Worm (Caenorhabditis elegans): ENCODE data around the gene B0563.10.
"Not testable (repeated sequence)": the region's sequence is repeated elsewhere in the genome, so short reads cannot be mapped to it uniquely, and the experiment has no call there.

The B0563.10 gene

ce11 chrX:9203468-9203867, 36.4 kb upstream of the B0563.10 start, which contains the start of gene crb-3:
Gene crb-3, plus strand, starts transcription at chrX:9203768.
- TF ChIP-seq scrt-1 (GFP tag; IDR thresholded peaks at IDR 0.05); tra-4 (tag; optimal IDR thresholded peaks at IDR 0.05); hnd-1 (tag; optimal IDR thresholded peaks at IDR 0.05): not testable (repeated sequence)

DNA sequence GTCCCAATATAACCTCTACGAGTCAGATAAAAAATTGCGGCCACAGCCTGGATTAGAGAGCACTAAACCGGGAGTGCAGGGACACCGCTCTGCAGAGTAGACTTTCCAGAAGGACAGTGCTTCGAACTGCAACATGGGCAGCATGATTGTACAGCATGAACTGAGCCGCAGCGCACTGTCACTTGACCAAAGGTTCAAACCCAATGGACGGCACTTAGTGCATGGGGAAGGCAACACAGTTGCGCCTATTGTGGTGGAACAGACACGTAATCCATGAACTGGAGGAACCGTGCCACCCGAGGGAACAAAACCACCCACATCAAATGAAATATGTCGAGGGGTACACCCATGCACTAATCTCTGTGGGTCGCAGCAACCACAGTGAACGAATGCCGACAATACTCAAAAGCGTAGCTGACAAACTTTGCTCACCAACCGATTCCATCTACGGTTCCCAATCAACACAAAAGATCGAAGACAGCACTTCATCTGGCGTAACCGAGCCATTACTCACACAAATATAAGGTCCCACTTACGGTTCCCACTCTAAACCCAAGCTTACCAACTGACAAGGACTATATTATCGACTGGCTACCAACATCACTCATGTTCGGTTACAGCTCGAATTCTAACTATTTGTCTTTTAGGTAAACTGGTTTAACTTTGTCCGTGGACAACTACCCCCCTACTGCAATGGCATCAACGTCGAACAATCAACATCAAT, 28.5 kb upstream of the B0563.10 start:
- TF ChIP-seq ceh-13 (GFP tag; optimal IDR thresholded peaks at IDR 0.05) (no peak), aly-1 (tag; optimal IDR thresholded peaks at IDR 0.05) (no peak), scrt-1 (GFP tag; IDR thresholded peaks at IDR 0.05) (no peak), tbx-11 (GFP tag; IDR thresholded peaks at IDR 0.05) (no peak), ceh-36 (tag; optimal IDR thresholded peaks at IDR 0.05) (no peak), sea-1 (GFP tag; conservative IDR thresholded peaks at IDR 0.05) (no peak), hmg-4 (GFP tag; optimal IDR thresholded peaks at IDR 0.05) (no peak), hmbx-1 (tag; optimal IDR thresholded peaks at IDR 0.05) (no peak), hnd-1 (tag; optimal IDR thresholded peaks at IDR 0.05) (no peak), B0310.2 (tag; optimal IDR thresholded peaks at IDR 0.05) (no peak), tbx-37 (GFP tag; conservative IDR thresholded peaks at IDR 0.05) (no peak), tra-4 (tag; optimal IDR thresholded peaks at IDR 0.05) (no peak)

ce11 chrX:9194081-9194480, 27.0 kb upstream of the B0563.10 start:
- TF ChIP-seq aly-1 (tag; optimal IDR thresholded peaks at IDR 0.05) (no peak), hmbx-1 (tag; optimal IDR thresholded peaks at IDR 0.05) (no peak), hmg-4 (GFP tag; optimal IDR thresholded peaks at IDR 0.05) (no peak)

DNA sequence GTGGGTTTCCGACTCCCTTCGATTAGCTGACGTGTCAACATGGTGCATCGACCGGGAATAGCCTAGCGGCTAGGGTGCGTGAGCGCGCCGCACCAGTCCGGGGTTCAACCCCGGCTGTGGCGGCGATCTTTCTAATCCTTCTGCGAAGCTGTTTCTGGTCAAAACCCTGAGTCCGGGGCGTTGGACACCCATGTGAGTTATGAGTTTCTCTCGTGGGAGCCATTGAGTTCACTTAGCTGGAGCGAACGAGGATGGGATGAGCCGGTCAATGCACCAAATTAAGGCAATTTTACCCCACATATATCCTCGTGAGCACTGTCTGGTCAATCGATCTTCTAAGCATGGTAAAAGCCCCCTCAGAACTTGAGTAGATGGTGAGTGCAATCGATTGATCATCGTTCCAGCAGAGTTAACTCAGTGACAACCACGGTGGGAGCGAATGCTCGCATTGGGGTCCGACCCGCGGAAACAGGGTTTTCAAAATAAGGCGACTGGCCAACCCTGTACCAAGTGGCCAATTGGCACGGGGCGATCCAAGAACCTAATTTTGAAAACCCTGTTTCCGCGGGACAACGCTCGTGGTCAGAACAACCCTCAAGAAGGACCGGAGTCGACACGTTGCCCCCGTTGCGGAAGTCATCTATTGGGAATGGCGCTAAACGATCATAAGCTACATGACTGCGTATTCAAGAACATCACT, 24.9 kb upstream of the B0563.10 start, which contains the start of gene Y81B9A.1:
Gene Y81B9A.1, plus strand, starts transcription at position 650 of the 700 bp plus-strand sequence.
- TF ChIP-seq pes-1 (GFP tag; IDR thresholded peaks at IDR 0.05) = no peak; the same call in 1 of the 2 replicates
- no peak for TF ChIP-seq aly-1 (tag; optimal IDR thresholded peaks at IDR 0.05)
- TF ChIP-seq hmg-4 (GFP tag; optimal IDR thresholded peaks at IDR 0.05) = no peak
- TF ChIP-seq B0310.2 (tag; optimal IDR thresholded peaks at IDR 0.05) = no peak
- TF ChIP-seq flt-1 (GFP tag; IDR thresholded peaks at IDR 0.05) = peak; percentile 26; the same call in 1 of the 2 replicates
- TF ChIP-seq hmbx-1 (tag; optimal IDR thresholded peaks at IDR 0.05) = no peak
- TF ChIP-seq scrt-1 (GFP tag; IDR thresholded peaks at IDR 0.05) = no peak
- no peak for TF ChIP-seq hnd-1 (tag; optimal IDR thresholded peaks at IDR 0.05)
- no peak for TF ChIP-seq ets-7 (tag; optimal IDR thresholded peaks at IDR 0.05)

DNA sequence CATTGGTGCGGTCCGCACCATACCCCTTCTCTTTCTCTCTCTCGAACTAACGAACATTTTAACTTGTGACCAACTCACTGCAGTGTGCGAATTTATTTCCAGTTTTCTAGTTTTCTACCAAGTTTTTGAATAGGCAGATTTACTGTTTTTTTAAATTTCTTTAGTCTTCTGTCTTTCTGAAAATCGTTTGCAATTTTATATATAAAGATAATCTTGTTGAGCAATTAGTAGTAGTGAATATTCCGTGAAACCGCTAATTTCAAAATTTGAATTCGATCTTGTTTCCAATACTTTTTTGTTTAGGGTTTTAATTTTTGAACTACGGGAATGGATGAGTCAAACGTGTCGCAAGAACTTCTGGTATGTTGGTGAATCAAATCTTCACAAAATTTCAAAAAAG, 16.8 kb upstream of the B0563.10 start, which contains the start of gene Y81B9A.2:
Gene Y81B9A.2, plus strand, starts transcription at position 301 of the 400 bp plus-strand sequence.
- TF ChIP-seq hmbx-1 (tag; optimal IDR thresholded peaks at IDR 0.05) = no peak
- TF ChIP-seq ets-7 (tag; optimal IDR thresholded peaks at IDR 0.05) = no peak
- no peak for TF ChIP-seq hnd-1 (tag; optimal IDR thresholded peaks at IDR 0.05)
- TF ChIP-seq flt-1 (GFP tag; IDR thresholded peaks at IDR 0.05) = no peak
- no peak for TF ChIP-seq tbx-37 (GFP tag; conservative IDR thresholded peaks at IDR 0.05)
- TF ChIP-seq B0310.2 (tag; optimal IDR thresholded peaks at IDR 0.05) = no peak
- no peak for TF ChIP-seq tbx-11 (GFP tag; IDR thresholded peaks at IDR 0.05)
- TF ChIP-seq ceh-36 (tag; optimal IDR thresholded peaks at IDR 0.05) = no peak

DNA sequence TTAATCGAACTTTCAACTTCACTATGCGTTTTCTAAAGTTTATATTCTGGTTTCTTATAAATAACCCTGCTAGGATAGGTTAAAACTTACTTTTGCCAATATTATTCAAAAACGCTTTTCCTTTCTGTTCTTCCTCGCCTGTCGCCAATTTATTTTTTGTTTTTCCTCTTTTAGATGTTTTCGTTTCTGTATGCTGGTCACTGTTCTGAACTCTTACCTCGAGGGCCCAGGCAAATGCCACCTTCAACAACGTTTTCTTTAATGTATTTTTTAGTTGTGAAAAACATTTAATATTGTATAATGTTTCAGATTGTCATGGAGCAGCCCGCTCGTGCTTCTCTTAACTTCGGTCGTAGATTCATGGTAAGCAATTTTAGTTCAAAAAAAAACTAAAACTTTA, 15.1 kb upstream of the B0563.10 start, which contains the start of gene Y81B9A.3:
Gene Y81B9A.3, plus strand, starts transcription at position 301 of the 400 bp plus-strand sequence.
- no peak for TF ChIP-seq pes-1 (GFP tag; IDR thresholded peaks at IDR 0.05)
- TF ChIP-seq ama-1 (optimal IDR thresholded peaks at IDR 0.05) = no peak
- TF ChIP-seq hnd-1 (tag; optimal IDR thresholded peaks at IDR 0.05) = no peak
- TF ChIP-seq hmbx-1 (tag; optimal IDR thresholded peaks at IDR 0.05) = no peak
- no peak for TF ChIP-seq tbx-11 (GFP tag; IDR thresholded peaks at IDR 0.05)
- TF ChIP-seq B0310.2 (tag; optimal IDR thresholded peaks at IDR 0.05) = no peak
- TF ChIP-seq F13C5.2 (tag; optimal IDR thresholded peaks at IDR 0.05) = no peak
- TF ChIP-seq aly-1 (tag; optimal IDR thresholded peaks at IDR 0.05) = no peak
- no peak for TF ChIP-seq tra-4 (tag; optimal IDR thresholded peaks at IDR 0.05)
- TF ChIP-seq ceh-13 (GFP tag; optimal IDR thresholded peaks at IDR 0.05) = no peak
- TF ChIP-seq flt-1 (GFP tag; IDR thresholded peaks at IDR 0.05) = no peak
- TF ChIP-seq tbx-37 (GFP tag; conservative IDR thresholded peaks at IDR 0.05) = no peak
- no peak for TF ChIP-seq sea-1 (GFP tag; conservative IDR thresholded peaks at IDR 0.05)
- no peak for TF ChIP-seq ets-7 (tag; optimal IDR thresholded peaks at IDR 0.05)
- no peak for TF ChIP-seq ceh-36 (tag; optimal IDR thresholded peaks at IDR 0.05)
- no peak for TF ChIP-seq scrt-1 (GFP tag; IDR thresholded peaks at IDR 0.05)
- TF ChIP-seq hmg-4 (GFP tag; optimal IDR thresholded peaks at IDR 0.05) = no peak

DNA sequence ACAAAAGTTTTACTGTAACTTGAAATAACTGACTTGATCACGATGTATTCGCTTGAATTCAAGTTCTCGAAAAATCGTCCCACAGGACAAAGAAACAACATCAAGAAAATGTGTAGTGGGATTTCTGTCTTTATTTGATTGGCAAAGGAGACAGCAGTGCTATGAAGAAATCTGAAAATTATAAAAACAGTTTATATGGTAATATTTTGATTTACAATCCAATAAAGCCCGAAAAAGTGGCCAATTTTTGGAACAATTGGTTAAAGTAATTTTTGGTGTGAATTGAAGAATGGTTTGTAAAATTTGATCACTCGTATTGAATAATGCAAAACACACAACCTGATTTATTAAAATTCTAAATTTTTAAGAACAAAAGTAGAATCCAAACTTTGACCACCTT, 13.8 kb upstream of the B0563.10 start, which contains the start of gene Y81B9A.4:
Gene Y81B9A.4, minus strand, starts transcription at position 101 of the 400 bp plus-strand sequence.
- no peak for TF ChIP-seq tra-4 (tag; optimal IDR thresholded peaks at IDR 0.05)

DNA sequence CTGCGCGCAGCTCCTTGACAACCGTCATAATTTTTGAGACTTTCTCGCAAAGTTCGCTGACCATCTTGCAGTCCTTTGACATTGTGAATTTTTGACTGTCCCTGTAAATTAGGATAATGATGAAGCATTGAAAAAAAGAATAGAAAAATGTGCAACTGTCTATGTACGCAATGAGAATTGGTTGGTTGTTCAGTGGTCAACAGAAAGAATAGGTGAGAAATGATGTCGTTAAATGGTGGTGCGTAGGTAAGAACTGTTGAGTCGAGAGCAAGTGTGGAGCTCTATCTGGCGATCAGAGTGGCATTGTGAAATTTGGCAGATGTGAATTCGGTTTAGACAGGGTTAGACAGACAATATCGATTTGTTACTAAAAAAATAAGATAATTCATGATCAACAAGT, 7.4 kb upstream of the B0563.10 start, which contains the start of gene B0563.8:
Gene B0563.8, minus strand, starts transcription at position 101 of the 400 bp plus-strand sequence.
- TF ChIP-seq hmbx-1 (tag; optimal IDR thresholded peaks at IDR 0.05) (no peak), scrt-1 (GFP tag; IDR thresholded peaks at IDR 0.05) (no peak), ama-1 (optimal IDR thresholded peaks at IDR 0.05) (no peak), tbx-11 (GFP tag; IDR thresholded peaks at IDR 0.05) (no peak), ceh-13 (GFP tag; optimal IDR thresholded peaks at IDR 0.05) (no peak), ets-7 (tag; optimal IDR thresholded peaks at IDR 0.05) (no peak), sea-1 (GFP tag; conservative IDR thresholded peaks at IDR 0.05) (no peak), tbx-37 (GFP tag; conservative IDR thresholded peaks at IDR 0.05) (no peak), B0310.2 (tag; optimal IDR thresholded peaks at IDR 0.05) (no peak)
